Worm (Caenorhabditis elegans) whole organism, L1 larva: ENCODE data around the gene F23H12.3.

Source experiments
- C04F5.9 ChIP-seq: sonication (generic microtip); optimal IDR thresholded peaks from 2 replicates; lab custom pipeline; 2016; ENCODE audit warnings: missing genetic modification characterization, missing compliant biosample characterization
- C34B4.2 ChIP-seq: sonication (generic microtip); optimal IDR thresholded peaks from 2 replicates; lab custom pipeline; 2017; ENCODE audit warnings: mild to moderate bottlenecking, missing genetic modification characterization, missing compliant biosample characterization
- F16B12.6 ChIP-seq: fragments of 150-350 bp; optimal IDR thresholded peaks from 2 replicates; lab custom pipeline; 2014; ENCODE audit warnings: missing biosample characterization, missing genetic modification characterization
- Y116A8C.19 ChIP-seq: sonication (generic microtip); optimal IDR thresholded peaks from 2 replicates; lab custom pipeline; 2016; ENCODE audit warnings: missing compliant biosample characterization, missing genetic modification characterization, borderline replicate concordance
- alr-1 ChIP-seq: fragments of 200-800 bp; sonication (Bioruptor generic); optimal IDR thresholded peaks from 2 replicates; lab custom pipeline; 2018; ENCODE audit warnings: borderline replicate concordance, mild to moderate bottlenecking, missing genetic modification characterization, missing compliant biosample characterization
- ceh-63 ChIP-seq: fragments of 200-800 bp; sonication (Bioruptor generic); optimal IDR thresholded peaks from 2 replicates; lab custom pipeline; 2018; ENCODE audit warnings: mild to moderate bottlenecking, missing genetic modification characterization, missing compliant biosample characterization
- ceh-82 ChIP-seq, 3 experiments: fragments of 150-350 bp in 1 of 3; sonication (generic microtip) in 2 of 3; optimal IDR thresholded peaks; 2 replicates each; lab custom pipeline; 2014 to 2017; ENCODE audit warnings: missing biosample characterization in 3 of 3, missing genetic modification characterization in 3 of 3
- ceh-88 ChIP-seq: fragments of 200-800 bp; sonication (Bioruptor generic); IDR thresholded peaks from 2 replicates; pipeline ENCODE4 v1.3.6; 2022; ENCODE audit warnings: missing genetic modification characterization, missing compliant biosample characterization
- ceh-90 ChIP-seq: sonication (generic microtip); optimal IDR thresholded peaks from 2 replicates; lab custom pipeline; 2016; ENCODE audit warnings: missing genetic modification characterization, missing compliant biosample characterization
- dpl-1 ChIP-seq, 3 experiments: fragments of 150-350 bp in 2 of 3; sonication (generic microtip) in 1 of 3; optimal IDR thresholded peaks; 2 replicates each; lab custom pipeline; 2014 to 2017; ENCODE audit warnings: missing biosample characterization in 3 of 3, missing genetic modification characterization in 3 of 3, missing genetic modification reagents in 3 of 3
- dsc-1 ChIP-seq: sonication (generic microtip); optimal IDR thresholded peaks from 2 replicates; lab custom pipeline; 2016; ENCODE audit warnings: mild to moderate bottlenecking, missing genetic modification characterization, missing compliant biosample characterization
- efl-1 ChIP-seq, 4 experiments: fragments of 150-350 bp; optimal IDR thresholded peaks in 3 of 4; peaks in 1 of 4; 1 replicate in 1 of 4; 2 replicates in 3 of 4; lab custom pipeline; 2014; ENCODE audit warnings: missing biosample characterization in 2 of 4, missing genetic modification characterization in 2 of 4, missing genetic modification reagents in 2 of 4
- efl-3 ChIP-seq: fragments of 200-800 bp; sonication (Bioruptor generic); optimal IDR thresholded peaks from 2 replicates; lab custom pipeline; 2018; ENCODE audit warnings: mild to moderate bottlenecking, missing genetic modification characterization, missing compliant biosample characterization
- fkh-10 ChIP-seq: sonication (generic microtip); optimal IDR thresholded peaks from 2 replicates; lab custom pipeline; 2017; ENCODE audit warnings: missing biosample characterization, missing genetic modification reagents, missing genetic modification characterization
- fkh-4 ChIP-seq: sonication (generic microtip); optimal IDR thresholded peaks from 2 replicates; lab custom pipeline; 2016; ENCODE audit warnings: missing compliant biosample characterization, missing genetic modification characterization, borderline replicate concordance
- fkh-8 ChIP-seq: sonication (generic microtip); optimal IDR thresholded peaks from 2 replicates; lab custom pipeline; 2016; ENCODE audit warnings: mild to moderate bottlenecking, missing genetic modification characterization, missing compliant biosample characterization
- fos-1 ChIP-seq: fragments of 150-350 bp; optimal IDR thresholded peaks from 2 replicates; lab custom pipeline; 2014; ENCODE audit warnings: missing biosample characterization, missing genetic modification characterization
- grh-1 ChIP-seq: fragments of 200-800 bp; sonication (Bioruptor generic); IDR thresholded peaks from 2 replicates; pipeline ENCODE4 v1.3.6; 2022; ENCODE audit warnings: missing genetic modification reagents, missing genetic modification characterization, missing compliant biosample characterization
- hlh-17 ChIP-seq: fragments of 200-800 bp; sonication (Bioruptor generic); optimal IDR thresholded peaks from 2 replicates; lab custom pipeline; 2018; ENCODE audit warnings: missing genetic modification characterization, mild to moderate bottlenecking, missing compliant biosample characterization, moderate library complexity, borderline replicate concordance
- hlh-4 ChIP-seq: sonication (generic microtip); optimal IDR thresholded peaks from 2 replicates; lab custom pipeline; 2016; ENCODE audit warnings: mild to moderate bottlenecking, missing genetic modification characterization, missing compliant biosample characterization
- hpl-2 ChIP-seq: fragments of 150-350 bp; optimal IDR thresholded peaks from 2 replicates; lab custom pipeline; 2014; ENCODE audit warnings: missing biosample characterization, missing genetic modification reagents, missing genetic modification characterization
- jun-1 ChIP-seq: fragments of 150-350 bp; optimal IDR thresholded peaks from 2 replicates; lab custom pipeline; 2014; ENCODE audit warnings: missing biosample characterization, missing genetic modification reagents, missing genetic modification characterization
- lin-14 ChIP-seq: fragments of 200-800 bp; sonication (Bioruptor generic); optimal IDR thresholded peaks from 2 replicates; lab custom pipeline; 2018; ENCODE audit warnings: mild to moderate bottlenecking, missing genetic modification characterization, moderate library complexity, missing compliant biosample characterization
- lin-39 ChIP-seq: fragments of 150-350 bp; optimal IDR thresholded peaks from 2 replicates; lab custom pipeline; 2014; ENCODE audit warnings: missing biosample characterization, missing genetic modification reagents, missing genetic modification characterization
- lir-3 ChIP-seq: sonication (generic microtip); optimal IDR thresholded peaks from 2 replicates; lab custom pipeline; 2016; ENCODE audit warnings: mild to moderate bottlenecking, missing genetic modification characterization, moderate library complexity, missing compliant biosample characterization; ENCODE audit not compliant: poor library complexity
- lsy-2 ChIP-seq, 2 experiments: fragments of 150-350 bp; optimal IDR thresholded peaks; 2 replicates each; lab custom pipeline; 2014; ENCODE audit warnings: missing biosample characterization in 2 of 2, missing genetic modification characterization in 2 of 2
- mab-9 ChIP-seq: fragments of 200-800 bp; sonication (Bioruptor generic); IDR thresholded peaks from 2 replicates; pipeline ENCODE4 v1.3.6; 2022; ENCODE audit warnings: missing genetic modification reagents, missing genetic modification characterization, missing compliant biosample characterization
- nhr-20 ChIP-seq: sonication (generic microtip); optimal IDR thresholded peaks from 2 replicates; lab custom pipeline; 2016; ENCODE audit warnings: mild to moderate bottlenecking, missing genetic modification characterization, missing compliant biosample characterization
- nhr-28 ChIP-seq: fragments of 150-350 bp; optimal IDR thresholded peaks from 2 replicates; lab custom pipeline; 2014; ENCODE audit warnings: missing biosample characterization, missing genetic modification characterization
- nhr-77 ChIP-seq: fragments of 150-350 bp; optimal IDR thresholded peaks from 2 replicates; lab custom pipeline; 2014; ENCODE audit warnings: missing biosample characterization, missing genetic modification characterization
- nhr-84 ChIP-seq: sonication (generic microtip); optimal IDR thresholded peaks from 2 replicates; lab custom pipeline; 2017; ENCODE audit warnings: missing biosample characterization, missing genetic modification characterization
- nhr-90 ChIP-seq: sonication (generic microtip); optimal IDR thresholded peaks from 2 replicates; lab custom pipeline; 2016; ENCODE audit warnings: mild to moderate bottlenecking, missing genetic modification characterization, missing compliant biosample characterization; ENCODE audit not compliant: poor library complexity
- pag-3 ChIP-seq: sonication (generic microtip); optimal IDR thresholded peaks from 2 replicates; lab custom pipeline; 2017; ENCODE audit warnings: missing genetic modification characterization, mild to moderate bottlenecking, missing compliant biosample characterization, antibody characterized with exemption, borderline replicate concordance; ENCODE audit not compliant: insufficient read depth
- pqm-1 ChIP-seq: sonication (generic microtip); optimal IDR thresholded peaks from 3 replicates; lab custom pipeline; 2017; ENCODE audit warnings: missing biosample characterization, missing genetic modification characterization
- rnt-1 ChIP-seq: sonication (generic microtip); optimal IDR thresholded peaks from 2 replicates; lab custom pipeline; 2016; ENCODE audit warnings: mild to moderate bottlenecking, missing genetic modification characterization, moderate library complexity, missing compliant biosample characterization
- skn-1 ChIP-seq: fragments of 150-350 bp; optimal IDR thresholded peaks from 2 replicates; lab custom pipeline; 2014; ENCODE audit warnings: missing biosample characterization, missing genetic modification characterization
- snu-23 ChIP-seq: sonication (generic microtip); optimal IDR thresholded peaks from 2 replicates; lab custom pipeline; 2016; ENCODE audit warnings: missing genetic modification characterization, missing compliant biosample characterization
- sox-4 ChIP-seq: sonication (generic microtip); optimal IDR thresholded peaks from 2 replicates; lab custom pipeline; 2016; ENCODE audit warnings: missing genetic modification characterization, missing compliant biosample characterization
- sptf-1 ChIP-seq: fragments of 150-350 bp; optimal IDR thresholded peaks from 2 replicates; lab custom pipeline; 2014; ENCODE audit warnings: missing biosample characterization, missing genetic modification characterization
- sup-37 ChIP-seq: fragments of 200-800 bp; sonication (Bioruptor generic); optimal IDR thresholded peaks from 2 replicates; lab custom pipeline; 2018; ENCODE audit warnings: mild to moderate bottlenecking, missing genetic modification characterization, missing compliant biosample characterization
- swsn-7 ChIP-seq: sonication (generic microtip); optimal IDR thresholded peaks from 2 replicates; lab custom pipeline; 2016; ENCODE audit warnings: missing genetic modification characterization, missing compliant biosample characterization
- tlp-1 ChIP-seq: fragments of 150-350 bp; optimal IDR thresholded peaks from 2 replicates; lab custom pipeline; 2014; ENCODE audit warnings: missing biosample characterization, missing genetic modification characterization
- unc-30 ChIP-seq: sonication (generic microtip); optimal IDR thresholded peaks from 2 replicates; lab custom pipeline; 2017; ENCODE audit warnings: missing biosample characterization, missing genetic modification characterization
- unc-86 ChIP-seq: sonication (generic microtip); optimal IDR thresholded peaks from 2 replicates; lab custom pipeline; 2016; ENCODE audit warnings: missing genetic modification characterization, missing compliant biosample characterization
- unc-98 ChIP-seq: fragments of 200-800 bp; sonication (Bioruptor generic); IDR thresholded peaks from 2 replicates; pipeline ENCODE4 v1.3.6; 2022; ENCODE audit warnings: missing genetic modification characterization, missing compliant biosample characterization
- vab-15 ChIP-seq: sonication (generic microtip); optimal IDR thresholded peaks from 2 replicates; lab custom pipeline; 2017; ENCODE audit warnings: missing genotype, mild to moderate bottlenecking, missing genetic modification characterization, missing compliant biosample characterization
- zag-1 ChIP-seq: fragments of 150-350 bp; optimal IDR thresholded peaks from 2 replicates; lab custom pipeline; 2014; ENCODE audit warnings: missing biosample characterization, missing genetic modification characterization
- ztf-11 ChIP-seq, 2 experiments: sonication (generic microtip); optimal IDR thresholded peaks; 2 replicates each; lab custom pipeline; 2016 to 2017; ENCODE audit warnings: missing genetic modification characterization in 2 of 2, missing biosample characterization in 1 of 2, missing compliant biosample characterization in 1 of 2
- ztf-4 ChIP-seq: fragments of 150-350 bp; optimal IDR thresholded peaks from 2 replicates; lab custom pipeline; 2014; ENCODE audit warnings: missing biosample characterization, missing genetic modification characterization

Gene F23H12.3

ce11 chrV:12337894-12338293 lies 7.1 kb upstream of the F23H12.3 start, which contains the start of gene twk-13:
TSS of gene twk-13 (minus strand) at chrV:12337994.
- no peak for TF ChIP-seq sup-37 (GFP tag; lab: Kevin White, UChicago)
- TF ChIP-seq ceh-82 (tag; optimal IDR thresholded peaks at IDR 0.05; lab: Kevin White, UChicago) = no peak
- TF ChIP-seq nhr-77 = no peak
- no peak for TF ChIP-seq nhr-20 (tag; lab: Kevin White, UChicago)
- no peak for TF ChIP-seq mab-9 (GFP tag; lab: Robert Waterston, UW)
- no peak for TF ChIP-seq alr-1 (tag; lab: Kevin White, UChicago)
- no peak for TF ChIP-seq skn-1 (tag; lab: Kevin White, UChicago)
- TF ChIP-seq jun-1 (tag; lab: Kevin White, UChicago) = no peak
- no peak for TF ChIP-seq hpl-2
- no peak for TF ChIP-seq tlp-1 (tag; lab: Kevin White, UChicago)

DNA sequence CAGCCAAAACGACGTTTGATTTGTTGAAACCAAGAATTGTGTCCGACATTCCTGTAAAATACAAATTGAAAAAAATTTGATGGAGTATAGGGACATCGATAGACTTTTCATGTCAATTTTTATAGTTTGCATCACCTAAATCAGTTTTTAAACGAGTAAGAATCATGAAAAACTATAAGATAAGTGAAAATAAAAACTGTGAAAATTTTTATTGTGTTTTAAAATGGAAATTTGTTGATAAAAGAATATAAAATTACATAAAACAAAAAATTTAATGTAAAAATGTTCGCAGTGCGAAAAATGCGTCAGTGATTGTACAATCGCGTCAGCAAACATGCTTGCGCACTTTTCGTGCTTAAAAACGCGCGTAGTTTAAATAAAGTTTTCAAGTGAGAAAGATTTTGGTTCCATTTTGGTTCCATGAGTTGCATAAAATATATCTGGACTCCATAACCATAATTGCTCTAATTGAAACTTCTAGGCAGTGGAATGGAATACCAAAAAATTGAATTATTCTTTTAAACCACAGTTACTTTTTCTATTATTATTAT lies 1.5 kb upstream of the F23H12.3 start, which contains the start of gene tomm-20:
Gene tomm-20 (minus strand): TSS at position 51 of the 551 bp plus-strand sequence.
- TF ChIP-seq unc-86 (tag; lab: Kevin White, UChicago) = peak; percentile 92
- peak; percentile 95 for TF ChIP-seq lin-14 (GFP tag; lab: Kevin White, UChicago)
- TF ChIP-seq ztf-4 (tag; lab: Kevin White, UChicago) = peak; percentile 87
- TF ChIP-seq sox-4 (tag; lab: Kevin White, UChicago) = peak; percentile 83
- TF ChIP-seq nhr-84 (tag; lab: Kevin White, UChicago) = no peak
- peak; percentile 97 for TF ChIP-seq nhr-90 (tag; lab: Kevin White, UChicago)
- peak; percentile 96 to 97 for TF ChIP-seq lsy-2 (tag; optimal IDR thresholded peaks at IDR 0.05; lab: Kevin White, UChicago)
- TF ChIP-seq tlp-1 (tag; lab: Kevin White, UChicago) = no peak
- TF ChIP-seq hlh-17 (GFP tag; lab: Kevin White, UChicago) = no peak
- peak; percentile 95 for TF ChIP-seq dsc-1 (tag; lab: Kevin White, UChicago)
- peak; percentile 98 to 99 (median 99) for TF ChIP-seq dpl-1 (GFP tag; optimal IDR thresholded peaks at IDR 0.05; lab: Kevin White, UChicago)
- TF ChIP-seq fkh-10 (GFP tag; lab: Kevin White, UChicago) = peak; percentile 39
- TF ChIP-seq snu-23 (GFP tag; lab: Kevin White, UChicago) = peak; percentile 96
- peak; percentile 55; the same call in 1 of the 2 replicates for TF ChIP-seq unc-98
- TF ChIP-seq Y116A8C.19 (tag; lab: Kevin White, UChicago) = no peak
- peak; percentile 62 for TF ChIP-seq C04F5.9 (tag; lab: Kevin White, UChicago)
- TF ChIP-seq zag-1 (tag; lab: Kevin White, UChicago) = peak; percentile 68
- TF ChIP-seq nhr-20 (tag; lab: Kevin White, UChicago) = peak; percentile 95
- peak; percentile 88 for TF ChIP-seq fos-1
- peak; percentile 52 for TF ChIP-seq pag-3 (tag; lab: Kevin White, UChicago)
- TF ChIP-seq swsn-7 (tag; lab: Kevin White, UChicago) = peak; percentile 95
- no peak for TF ChIP-seq nhr-28 (tag; lab: Kevin White, UChicago)
- peak; percentile 34 for TF ChIP-seq C34B4.2 (tag; lab: Kevin White, UChicago)
- TF ChIP-seq pqm-1 (tag; lab: Kevin White, UChicago) = no peak
- peak; percentile 58 for TF ChIP-seq vab-15 (tag; lab: Kevin White, UChicago)
- peak; percentile 95 for TF ChIP-seq lin-39 (tag; lab: Kevin White, UChicago)
- peak in 1 of 2 experiments; percentile 79 for TF ChIP-seq ztf-11 (tag; optimal IDR thresholded peaks at IDR 0.05; lab: Kevin White, UChicago)
- peak; percentile 96 for TF ChIP-seq rnt-1
- TF ChIP-seq lir-3 (tag; lab: Kevin White, UChicago) = peak; percentile 79
- TF ChIP-seq sptf-1 (tag; lab: Kevin White, UChicago) = no peak
- peak; percentile 98 to 99 for TF ChIP-seq efl-1 (optimal IDR thresholded peaks at IDR 0.05; lab: Kevin White, UChicago)
- peak; percentile 98 to 100 for TF ChIP-seq efl-1 (GFP tag; optimal IDR thresholded peaks at IDR 0.05 in 1 of 2; lab: Kevin White, UChicago)
- peak; percentile 59; the same call in 1 of the 2 replicates for TF ChIP-seq ceh-88 (GFP tag; lab: Robert Waterston, UW)
- TF ChIP-seq fkh-8 (tag; lab: Kevin White, UChicago) = peak; percentile 86
- peak; percentile 65 for TF ChIP-seq fkh-4 (tag; lab: Kevin White, UChicago)
- peak; percentile 93 for TF ChIP-seq grh-1 (GFP tag; lab: Robert Waterston, UW)
- TF ChIP-seq ceh-90 = peak; percentile 40
- TF ChIP-seq efl-3 = peak; percentile 44
- peak; percentile 52 for TF ChIP-seq F16B12.6
- TF ChIP-seq unc-30 (tag; lab: Kevin White, UChicago) = no peak
- TF ChIP-seq ceh-63 (GFP tag; lab: Kevin White, UChicago) = no peak
- TF ChIP-seq hlh-4 (tag; lab: Kevin White, UChicago) = no peak
